Worm (Caenorhabditis elegans) whole organism, L1 larva: ENCODE measurements around the gene hsp-4.
A peak's percentile ranks its signal among the peaks of the same experiment; 100 is the strongest.

Experiments used
- C16A3.4 ChIP-seq: fragments of 150-350 bp; optimal IDR thresholded peaks from 2 replicates; lab custom pipeline; 2014; ENCODE audit warnings: missing biosample characterization, missing genetic modification characterization
- C34B4.2 ChIP-seq: sonication (generic microtip); optimal IDR thresholded peaks from 2 replicates; lab custom pipeline; 2017; ENCODE audit warnings: mild to moderate bottlenecking, missing genetic modification characterization, missing compliant biosample characterization
- F16B12.6 ChIP-seq: fragments of 150-350 bp; optimal IDR thresholded peaks from 2 replicates; lab custom pipeline; 2014; ENCODE audit warnings: missing biosample characterization, missing genetic modification characterization
- Y116A8C.19 ChIP-seq: sonication (generic microtip); optimal IDR thresholded peaks from 2 replicates; lab custom pipeline; 2016; ENCODE audit warnings: missing compliant biosample characterization, missing genetic modification characterization, borderline replicate concordance
- ama-1 ChIP-seq: fragments of 150-350 bp; optimal IDR thresholded peaks from 2 replicates; lab custom pipeline; 2014
- ceh-88 ChIP-seq: fragments of 200-800 bp; sonication (Bioruptor generic); IDR thresholded peaks from 2 replicates; pipeline ENCODE4 v1.3.6; 2022; ENCODE audit warnings: missing genetic modification characterization, missing compliant biosample characterization
- ceh-90 ChIP-seq: sonication (generic microtip); optimal IDR thresholded peaks from 2 replicates; lab custom pipeline; 2016; ENCODE audit warnings: missing genetic modification characterization, missing compliant biosample characterization
- ces-1 ChIP-seq: fragments of 150-350 bp; optimal IDR thresholded peaks from 2 replicates; lab custom pipeline; 2014; ENCODE audit warnings: missing biosample characterization, missing genetic modification reagents, missing genetic modification characterization
- dpl-1 ChIP-seq, 3 experiments: fragments of 150-350 bp in 2 of 3; sonication (generic microtip) in 1 of 3; optimal IDR thresholded peaks; 2 replicates each; lab custom pipeline; 2014 to 2017; ENCODE audit warnings: missing biosample characterization in 3 of 3, missing genetic modification characterization in 3 of 3, missing genetic modification reagents in 3 of 3
- dsc-1 ChIP-seq: sonication (generic microtip); optimal IDR thresholded peaks from 2 replicates; lab custom pipeline; 2016; ENCODE audit warnings: mild to moderate bottlenecking, missing genetic modification characterization, missing compliant biosample characterization
- efl-1 ChIP-seq, 4 experiments: fragments of 150-350 bp; optimal IDR thresholded peaks in 3 of 4; peaks in 1 of 4; 1 replicate in 1 of 4; 2 replicates in 3 of 4; lab custom pipeline; 2014; ENCODE audit warnings: missing biosample characterization in 2 of 4, missing genetic modification characterization in 2 of 4, missing genetic modification reagents in 2 of 4
- egl-27 ChIP-seq, 2 experiments: fragments of 150-350 bp in 1 of 2; sonication (generic microtip); optimal IDR thresholded peaks; 3 replicates each; lab custom pipeline; 2017 to 2018; ENCODE audit warnings: missing biosample characterization in 2 of 2, missing genetic modification characterization in 2 of 2, missing genetic modification reagents in 2 of 2
- fkh-10 ChIP-seq: sonication (generic microtip); optimal IDR thresholded peaks from 2 replicates; lab custom pipeline; 2017; ENCODE audit warnings: missing biosample characterization, missing genetic modification reagents, missing genetic modification characterization
- fkh-4 ChIP-seq: sonication (generic microtip); optimal IDR thresholded peaks from 2 replicates; lab custom pipeline; 2016; ENCODE audit warnings: missing compliant biosample characterization, missing genetic modification characterization, borderline replicate concordance
- fkh-8 ChIP-seq: sonication (generic microtip); optimal IDR thresholded peaks from 2 replicates; lab custom pipeline; 2016; ENCODE audit warnings: mild to moderate bottlenecking, missing genetic modification characterization, missing compliant biosample characterization
- hlh-4 ChIP-seq: sonication (generic microtip); optimal IDR thresholded peaks from 2 replicates; lab custom pipeline; 2016; ENCODE audit warnings: mild to moderate bottlenecking, missing genetic modification characterization, missing compliant biosample characterization
- irx-1 ChIP-seq: sonication (generic microtip); optimal IDR thresholded peaks from 2 replicates; lab custom pipeline; 2016; ENCODE audit warnings: missing genetic modification characterization, missing compliant biosample characterization
- isw-1 ChIP-seq: fragments of 200-800 bp; sonication (Bioruptor generic); IDR thresholded peaks from 2 replicates; pipeline ENCODE4 v1.3.6; 2022; ENCODE audit warnings: missing genetic modification characterization, missing compliant biosample characterization
- lin-13 ChIP-seq: fragments of 150-350 bp; optimal IDR thresholded peaks from 2 replicates; lab custom pipeline; 2014; ENCODE audit warnings: missing biosample characterization, missing genetic modification reagents, missing genetic modification characterization
- lin-14 ChIP-seq: fragments of 200-800 bp; sonication (Bioruptor generic); optimal IDR thresholded peaks from 2 replicates; lab custom pipeline; 2018; ENCODE audit warnings: mild to moderate bottlenecking, missing genetic modification characterization, moderate library complexity, missing compliant biosample characterization
- lin-15B ChIP-seq: fragments of 150-350 bp; sonication (generic microtip); optimal IDR thresholded peaks from 3 replicates; lab custom pipeline; 2014; ENCODE audit warnings: missing biosample characterization, missing genetic modification characterization
- lin-35 ChIP-seq, 2 experiments: fragments of 150-350 bp; optimal IDR thresholded peaks; 2 replicates each; lab custom pipeline; 2014; ENCODE audit warnings: missing biosample characterization in 2 of 2, missing genetic modification characterization in 2 of 2, missing genetic modification reagents in 2 of 2
- lin-39 ChIP-seq: fragments of 150-350 bp; optimal IDR thresholded peaks from 2 replicates; lab custom pipeline; 2014; ENCODE audit warnings: missing biosample characterization, missing genetic modification reagents, missing genetic modification characterization
- lir-3 ChIP-seq: sonication (generic microtip); optimal IDR thresholded peaks from 2 replicates; lab custom pipeline; 2016; ENCODE audit warnings: mild to moderate bottlenecking, missing genetic modification characterization, moderate library complexity, missing compliant biosample characterization; ENCODE audit not compliant: poor library complexity
- mef-2 ChIP-seq: fragments of 150-350 bp; optimal IDR thresholded peaks from 2 replicates; lab custom pipeline; 2014; ENCODE audit warnings: missing biosample characterization, missing genetic modification characterization
- mep-1 ChIP-seq: fragments of 150-350 bp; optimal IDR thresholded peaks from 2 replicates; lab custom pipeline; 2014; ENCODE audit warnings: missing biosample characterization, missing genetic modification characterization
- nhr-12 ChIP-seq: sonication (generic microtip); optimal IDR thresholded peaks from 2 replicates; lab custom pipeline; 2017; ENCODE audit warnings: missing biosample characterization, missing genetic modification characterization
- nhr-20 ChIP-seq: sonication (generic microtip); optimal IDR thresholded peaks from 2 replicates; lab custom pipeline; 2016; ENCODE audit warnings: mild to moderate bottlenecking, missing genetic modification characterization, missing compliant biosample characterization
- nhr-47 ChIP-seq: sonication (generic microtip); optimal IDR thresholded peaks from 2 replicates; lab custom pipeline; 2016; ENCODE audit warnings: mild to moderate bottlenecking, missing genetic modification characterization, moderate library complexity, missing compliant biosample characterization
- nhr-71 ChIP-seq: sonication (generic microtip); optimal IDR thresholded peaks from 2 replicates; lab custom pipeline; 2016; ENCODE audit warnings: mild to moderate bottlenecking, missing genetic modification characterization, moderate library complexity, missing compliant biosample characterization
- nhr-76 ChIP-seq: sonication (generic microtip); optimal IDR thresholded peaks from 2 replicates; lab custom pipeline; 2017; ENCODE audit warnings: missing biosample characterization, missing genetic modification characterization
- nhr-84 ChIP-seq: sonication (generic microtip); optimal IDR thresholded peaks from 2 replicates; lab custom pipeline; 2017; ENCODE audit warnings: missing biosample characterization, missing genetic modification characterization
- nhr-85 ChIP-seq: sonication (generic microtip); peaks from one replicate; lab custom pipeline; 2016; ENCODE audit warnings: missing genetic modification characterization, inconsistent platforms, missing compliant biosample characterization
- pax-3 ChIP-seq: fragments of 200-800 bp; sonication (Bioruptor generic); optimal IDR thresholded peaks from 2 replicates; lab custom pipeline; 2018; ENCODE audit warnings: mild to moderate bottlenecking, missing genetic modification characterization, moderate library complexity, missing compliant biosample characterization
- pqm-1 ChIP-seq: sonication (generic microtip); optimal IDR thresholded peaks from 3 replicates; lab custom pipeline; 2017; ENCODE audit warnings: missing biosample characterization, missing genetic modification characterization
- rnt-1 ChIP-seq: sonication (generic microtip); optimal IDR thresholded peaks from 2 replicates; lab custom pipeline; 2016; ENCODE audit warnings: mild to moderate bottlenecking, missing genetic modification characterization, moderate library complexity, missing compliant biosample characterization
- skn-1 ChIP-seq: fragments of 150-350 bp; optimal IDR thresholded peaks from 2 replicates; lab custom pipeline; 2014; ENCODE audit warnings: missing biosample characterization, missing genetic modification characterization
- snu-23 ChIP-seq: sonication (generic microtip); optimal IDR thresholded peaks from 2 replicates; lab custom pipeline; 2016; ENCODE audit warnings: missing genetic modification characterization, missing compliant biosample characterization
- sox-4 ChIP-seq: sonication (generic microtip); optimal IDR thresholded peaks from 2 replicates; lab custom pipeline; 2016; ENCODE audit warnings: missing genetic modification characterization, missing compliant biosample characterization
- swsn-7 ChIP-seq: sonication (generic microtip); optimal IDR thresholded peaks from 2 replicates; lab custom pipeline; 2016; ENCODE audit warnings: missing genetic modification characterization, missing compliant biosample characterization
- unc-130 ChIP-seq: fragments of 150-350 bp; optimal IDR thresholded peaks from 2 replicates; lab custom pipeline; 2017; ENCODE audit warnings: missing biosample characterization, missing genetic modification characterization, inconsistent platforms
- unc-86 ChIP-seq: sonication (generic microtip); optimal IDR thresholded peaks from 2 replicates; lab custom pipeline; 2016; ENCODE audit warnings: missing genetic modification characterization, missing compliant biosample characterization
- unc-98 ChIP-seq: fragments of 200-800 bp; sonication (Bioruptor generic); IDR thresholded peaks from 2 replicates; pipeline ENCODE4 v1.3.6; 2022; ENCODE audit warnings: missing genetic modification characterization, missing compliant biosample characterization
- xbp-1 ChIP-seq: sonication (generic microtip); optimal IDR thresholded peaks from 2 replicates; lab custom pipeline; 2016; ENCODE audit warnings: missing genetic modification characterization, missing compliant biosample characterization
- zag-1 ChIP-seq: fragments of 150-350 bp; optimal IDR thresholded peaks from 2 replicates; lab custom pipeline; 2014; ENCODE audit warnings: missing biosample characterization, missing genetic modification characterization
- zip-4 ChIP-seq: fragments of 200-800 bp; sonication (Bioruptor generic); optimal IDR thresholded peaks from 2 replicates; lab custom pipeline; 2018; ENCODE audit warnings: mild to moderate bottlenecking, missing genetic modification characterization, moderate library complexity, missing compliant biosample characterization
- ztf-11 ChIP-seq, 2 experiments: sonication (generic microtip); optimal IDR thresholded peaks; 2 replicates each; lab custom pipeline; 2016 to 2017; ENCODE audit warnings: missing genetic modification characterization in 2 of 2, missing biosample characterization in 1 of 2, missing compliant biosample characterization in 1 of 2
- ztf-4 ChIP-seq: fragments of 150-350 bp; optimal IDR thresholded peaks from 2 replicates; lab custom pipeline; 2014; ENCODE audit warnings: missing biosample characterization, missing genetic modification characterization

The hsp-4 gene

ce11 chrII:7325063-7325480 is 27.4 kb downstream of the hsp-4 start:
- TF ChIP-seq hlh-4 (tag; lab: Kevin White, UChicago) (peak; percentile 56), nhr-84 (tag; lab: Kevin White, UChicago) (no peak), C34B4.2 (no peak), swsn-7 (tag; lab: Kevin White, UChicago) (peak; percentile 6), nhr-71 (tag; lab: Kevin White, UChicago) (peak; percentile 75), C16A3.4 (tag; lab: Kevin White, UChicago) (no peak), xbp-1 (tag; lab: Kevin White, UChicago) (peak; percentile 16), lin-35 (GFP tag; optimal IDR thresholded peaks at IDR 0.05; lab: Kevin White, UChicago) (no peak), mep-1 (tag; lab: Kevin White, UChicago) (peak; percentile 22), ztf-4 (tag; lab: Kevin White, UChicago) (peak; percentile 57), nhr-47 (tag; lab: Kevin White, UChicago) (peak; percentile 59), mef-2 (tag; lab: Kevin White, UChicago) (peak; percentile 50), dpl-1 (GFP tag; optimal IDR thresholded peaks at IDR 0.05; lab: Kevin White, UChicago) (no peak), ceh-88 (GFP tag; lab: Robert Waterston, UW) (peak; percentile 31; the same call in 1 of the 2 replicates), zag-1 (tag; lab: Kevin White, UChicago) (no peak), snu-23 (GFP tag; lab: Kevin White, UChicago) (no peak), fkh-8 (peak; percentile 92), isw-1 (GFP tag; lab: Robert Waterston, UW) (no peak), unc-130 (no peak), lir-3 (no peak), ces-1 (GFP tag; lab: Kevin White, UChicago) (no peak), sox-4 (tag; lab: Kevin White, UChicago) (peak; percentile 26), unc-86 (peak; percentile 48), pax-3 (tag; lab: Kevin White, UChicago) (peak; percentile 16), dsc-1 (tag; lab: Kevin White, UChicago) (peak; percentile 47), lin-14 (GFP tag; lab: Kevin White, UChicago) (peak; percentile 63), skn-1 (tag; lab: Kevin White, UChicago) (no peak), fkh-10 (peak; percentile 4)
- TF ChIP-seq, all 84 proteins: peak for 16

ce11 chrII:7323925-7324324 is 28.5 kb downstream of the hsp-4 start, which contains the start of gene F21D12.3:
Gene F21D12.3 (minus strand): TSS chrII:7324025.
- TF ChIP-seq rnt-1 (tag; lab: Kevin White, UChicago) (peak; percentile 16), efl-1 (optimal IDR thresholded peaks at IDR 0.05; lab: Kevin White, UChicago) (no peak), efl-1 (GFP tag; optimal IDR thresholded peaks at IDR 0.05 in 1 of 2; lab: Kevin White, UChicago) (peak in 1 of 2 experiments; percentile 31), hlh-4 (tag; lab: Kevin White, UChicago) (no peak), irx-1 (tag; lab: Kevin White, UChicago) (no peak), Y116A8C.19 (tag; lab: Kevin White, UChicago) (no peak), lin-15B (tag; lab: Kevin White, UChicago) (no peak), nhr-76 (no peak), nhr-12 (no peak)

ce11 chrII:7323317-7323716 is 29.1 kb downstream of the hsp-4 start:
- TF ChIP-seq isw-1 (GFP tag; lab: Robert Waterston, UW) = no peak
- TF ChIP-seq lin-39 (tag; lab: Kevin White, UChicago) = peak; percentile 82
- peak; percentile 14 for TF ChIP-seq nhr-85 (tag; lab: Kevin White, UChicago)
- TF ChIP-seq F16B12.6 (tag; lab: Kevin White, UChicago) = no peak
- no peak for TF ChIP-seq egl-27 (tag; optimal IDR thresholded peaks at IDR 0.05; lab: Kevin White, UChicago)
- TF ChIP-seq lin-13 (GFP tag; lab: Kevin White, UChicago) = no peak
- no peak for TF ChIP-seq lin-15B (tag; lab: Kevin White, UChicago)
- peak; percentile 16 to 41 for TF ChIP-seq efl-1 (optimal IDR thresholded peaks at IDR 0.05; lab: Kevin White, UChicago)
- TF ChIP-seq efl-1 (GFP tag; optimal IDR thresholded peaks at IDR 0.05 in 1 of 2; lab: Kevin White, UChicago) = peak; percentile 0 to 2
- TF ChIP-seq unc-98 (GFP tag; lab: Robert Waterston, UW) = no peak
- TF ChIP-seq dsc-1 (tag; lab: Kevin White, UChicago) = no peak
- TF ChIP-seq snu-23 (GFP tag; lab: Kevin White, UChicago) = peak; percentile 72
- no peak for TF ChIP-seq fkh-4 (tag; lab: Kevin White, UChicago)
- TF ChIP-seq nhr-76 = no peak
- no peak for TF ChIP-seq ces-1 (GFP tag; lab: Kevin White, UChicago)
- TF ChIP-seq pqm-1 = no peak
- TF ChIP-seq ztf-11 (tag; optimal IDR thresholded peaks at IDR 0.05; lab: Kevin White, UChicago) = no peak
- peak; percentile 90 for TF ChIP-seq rnt-1 (tag; lab: Kevin White, UChicago)
- no peak for TF ChIP-seq zip-4 (GFP tag; lab: Kevin White, UChicago)
- TF ChIP-seq pax-3 (tag; lab: Kevin White, UChicago) = no peak
- no peak for TF ChIP-seq C34B4.2
- peak; percentile 65 for TF ChIP-seq nhr-20
- no peak for TF ChIP-seq ama-1
- TF ChIP-seq mep-1 (tag; lab: Kevin White, UChicago) = peak; percentile 28
- TF ChIP-seq xbp-1 (tag; lab: Kevin White, UChicago) = peak; percentile 33
- peak; percentile 93 for TF ChIP-seq nhr-71 (tag; lab: Kevin White, UChicago)
- no peak for TF ChIP-seq ceh-90 (tag; lab: Kevin White, UChicago)
